Fruit fly (Drosophila melanogaster) Kc167 (cell line): Measurements from ENCODE around the gene snRNP-U1-C.

ENCODE experiments used
- insv ChIP-seq: fragments of >200 bp; optimal IDR thresholded peaks from 3 replicates; lab custom pipeline; 2018; ENCODE audit warnings: missing external identifiers
- psq ChIP-seq: fragments of >200 bp; optimal IDR thresholded peaks from 2 replicates; lab custom pipeline; 2017; ENCODE audit warnings: missing external identifiers
- ttk ChIP-seq: sonication (Bioruptor generic); optimal IDR thresholded peaks from 2 replicates; lab custom pipeline; 2017; ENCODE audit warnings: missing external identifiers

DNA sequence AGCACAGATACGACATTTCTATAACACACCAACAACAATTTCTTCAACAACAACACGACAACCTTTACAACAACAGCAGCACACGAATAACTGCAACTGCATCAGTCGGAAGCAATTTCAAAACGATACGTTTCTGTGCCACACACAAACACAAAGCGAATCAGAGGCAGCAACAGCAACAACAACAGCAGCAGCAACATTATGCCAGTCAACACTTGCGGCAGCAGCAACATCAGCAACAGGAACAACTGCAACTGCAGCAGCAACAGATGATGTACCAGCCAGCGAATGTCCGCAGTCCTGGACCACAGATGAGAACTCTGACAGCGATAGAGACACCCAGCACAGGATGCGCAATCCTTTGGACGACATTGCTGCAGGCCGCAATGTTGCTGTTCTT lies 36.1 kb downstream of the snRNP-U1-C start:
- no peak for TF ChIP-seq insv (lab: Kevin White, UChicago)
- no peak for TF ChIP-seq ttk (lab: Kevin White, UChicago)
- no peak for TF ChIP-seq psq (lab: Kevin White, UChicago)
